Worm (Caenorhabditis elegans) whole organism, mixed stage, embryonic: Measurements from ENCODE around the gene C45B11.2.

ENCODE experiments used
- elt-1 ChIP-seq: sonication (generic microtip); optimal IDR thresholded peaks from 2 replicates; lab custom pipeline; 2017; ENCODE audit warnings: missing genetic modification characterization, mild to moderate bottlenecking, missing compliant biosample characterization, antibody characterized with exemption, moderate library complexity, borderline replicate concordance; ENCODE audit not compliant: insufficient read depth
- flh-1 ChIP-seq: fragments of 200-800 bp; sonication (Bioruptor generic); optimal IDR thresholded peaks from 2 replicates; lab custom pipeline; 2018; ENCODE audit warnings: mild to moderate bottlenecking, missing genetic modification characterization, moderate library complexity, missing compliant biosample characterization
- hlh-1 ChIP-seq: fragments of 150-350 bp; optimal IDR thresholded peaks from 2 replicates; lab custom pipeline; 2014; ENCODE audit warnings: missing biosample characterization, missing genetic modification reagents, missing genetic modification characterization
- nhr-12 ChIP-seq: fragments of 150-350 bp; optimal IDR thresholded peaks from 2 replicates; lab custom pipeline; 2014; ENCODE audit warnings: missing biosample characterization, missing genetic modification characterization
- pha-4 ChIP-seq: fragments of 150-350 bp; optimal IDR thresholded peaks from 2 replicates; lab custom pipeline; 2018; ENCODE audit warnings: missing biosample characterization, missing genetic modification reagents, missing genetic modification characterization
- unc-62 ChIP-seq: fragments of 150-350 bp; optimal IDR thresholded peaks from 2 replicates; lab custom pipeline; 2014; ENCODE audit warnings: missing biosample characterization, missing genetic modification reagents, missing genetic modification characterization
- ztf-11 ChIP-seq: fragments of 150-350 bp; optimal IDR thresholded peaks from 2 replicates; lab custom pipeline; 2014; ENCODE audit warnings: missing biosample characterization, missing genetic modification characterization

DNA sequence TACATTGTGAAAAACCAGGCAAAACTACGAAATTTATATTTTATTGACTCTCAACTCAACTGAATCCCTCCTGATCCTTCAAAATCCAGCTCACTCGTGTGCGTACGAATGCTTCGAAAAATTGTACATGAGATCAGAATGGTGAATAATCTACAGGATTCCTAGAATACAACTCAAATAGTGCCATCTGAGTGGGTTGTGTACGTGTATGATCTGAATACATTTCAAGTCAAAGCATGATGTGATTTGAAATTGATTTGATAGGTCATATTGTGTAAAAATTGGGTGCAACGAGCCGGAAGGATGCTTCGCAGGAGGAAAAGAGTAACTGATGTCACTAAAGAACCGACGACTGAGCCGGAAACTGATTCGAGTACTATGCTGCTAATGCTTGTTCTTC, 31.7 kb upstream of the C45B11.2 start:
- TF ChIP-seq elt-1 (no peak), flh-1 (GFP tag; lab: Kevin White, UChicago) (no peak), ztf-11 (no peak), pha-4 (no peak), hlh-1 (no peak), unc-62 (GFP tag; lab: Kevin White, UChicago) (no peak), nhr-12 (tag; lab: Kevin White, UChicago) (no peak)
